Fruit fly (Drosophila melanogaster) whole organism, embryonic: ENCODE results near the gene TBC1D16.

Source experiments
- Antp ChIP-seq: fragments of 200-800 bp; sonication (Bioruptor generic); optimal IDR thresholded peaks from 3 replicates; lab custom pipeline; 2016; ENCODE audit warnings: missing biosample characterization, missing genetic modification characterization
- CG10267 ChIP-seq: fragments of 200-800 bp; sonication (Bioruptor generic); optimal IDR thresholded peaks from 2 replicates; lab custom pipeline; 2018; ENCODE audit warnings: missing biosample characterization, mild to moderate bottlenecking, missing genetic modification characterization, moderate library complexity
- CG10654 ChIP-seq: fragments of 200-800 bp; sonication (Bioruptor generic); optimal IDR thresholded peaks from 2 replicates; lab custom pipeline; 2016; ENCODE audit warnings: missing biosample characterization, missing genetic modification characterization
- CG16815 ChIP-seq: fragments of 200-800 bp; sonication (Bioruptor generic); optimal IDR thresholded peaks from 3 replicates; lab custom pipeline; 2017; ENCODE audit warnings: missing biosample characterization, mild to moderate bottlenecking, missing genetic modification characterization
- CG32767 ChIP-seq: fragments of 200-800 bp; sonication (Bioruptor generic); IDR thresholded peaks from 2 replicates; pipeline ENCODE4 v1.3.6; 2022; ENCODE audit warnings: missing biosample characterization, missing genetic modification characterization
- CG33557 ChIP-seq: fragments of 200-800 bp; sonication (Bioruptor generic); optimal IDR thresholded peaks from 2 replicates; lab custom pipeline; 2019; ENCODE audit warnings: missing biosample characterization, mild to moderate bottlenecking, missing genetic modification characterization, moderate library complexity
- CG4707 ChIP-seq: fragments of 200-800 bp; sonication (Bioruptor generic); optimal IDR thresholded peaks from 2 replicates; lab custom pipeline; 2018; ENCODE audit warnings: missing biosample characterization, mild to moderate bottlenecking, missing genetic modification characterization, moderate library complexity
- CG4730 ChIP-seq: fragments of 200-800 bp; sonication (Bioruptor generic); IDR thresholded peaks from 2 replicates; pipeline ENCODE4 v1.3.6; 2022; ENCODE audit warnings: missing biosample characterization, missing genetic modification characterization
- CG4854 ChIP-seq: fragments of 200-800 bp; sonication (Bioruptor generic); optimal IDR thresholded peaks from 2 replicates; lab custom pipeline; 2016; ENCODE audit warnings: missing biosample characterization, missing genetic modification characterization, inconsistent platforms
- CG5953 ChIP-seq: fragments of 200-800 bp; sonication (Bioruptor generic); IDR thresholded peaks from 2 replicates; pipeline ENCODE4 v1.3.6; 2022; ENCODE audit warnings: missing biosample characterization, missing genetic modification characterization
- CG6654 ChIP-seq: fragments of 200-800 bp; sonication (Bioruptor generic); optimal IDR thresholded peaks from 2 replicates; lab custom pipeline; 2017; ENCODE audit warnings: missing biosample characterization, mild to moderate bottlenecking, missing genetic modification characterization
- CG6689 ChIP-seq: fragments of 200-800 bp; sonication (Bioruptor generic); IDR thresholded peaks from 2 replicates; pipeline ENCODE4 v1.3.6; 2022; ENCODE audit warnings: missing biosample characterization, missing genetic modification characterization
- CG6791 ChIP-seq: fragments of 200-800 bp; sonication (Bioruptor generic); IDR thresholded peaks from 3 replicates; pipeline ENCODE4 v1.3.6; 2022; ENCODE audit warnings: missing biosample characterization, missing genetic modification characterization; ENCODE audit not compliant: partially characterized antibody
- CG6813 ChIP-seq: fragments of 200-800 bp; sonication (Bioruptor generic); optimal IDR thresholded peaks from 2 replicates; lab custom pipeline; 2017; ENCODE audit warnings: missing biosample characterization, missing genetic modification characterization, mild to moderate bottlenecking, moderate library complexity, missing genetic modification reagents
- CG7271 ChIP-seq: fragments of 200-800 bp; sonication (Bioruptor generic); optimal IDR thresholded peaks from 2 replicates; lab custom pipeline; 2018; ENCODE audit warnings: missing biosample characterization, mild to moderate bottlenecking, missing genetic modification characterization, moderate library complexity
- CG7745 ChIP-seq: fragments of 200-800 bp; sonication (Bioruptor generic); optimal IDR thresholded peaks from 2 replicates; lab custom pipeline; 2018; ENCODE audit warnings: missing biosample characterization, mild to moderate bottlenecking, missing genetic modification characterization, moderate library complexity
- CG7928 ChIP-seq: fragments of 200-800 bp; sonication (Bioruptor generic); optimal IDR thresholded peaks from 2 replicates; lab custom pipeline; 2017; ENCODE audit warnings: missing biosample characterization, mild to moderate bottlenecking, missing genetic modification characterization
- CG9932 ChIP-seq: fragments of 200-800 bp; sonication (Bioruptor generic); IDR thresholded peaks from 2 replicates; pipeline ENCODE4 v1.3.6; 2022; ENCODE audit warnings: missing biosample characterization, missing genetic modification characterization
- CTCF ChIP-seq: fragments of 200-800 bp; sonication (Bioruptor generic); optimal IDR thresholded peaks from 2 replicates; lab custom pipeline; 2017; ENCODE audit warnings: missing biosample characterization, mild to moderate bottlenecking, missing genetic modification characterization, moderate library complexity
- CoRest ChIP-seq: fragments of 200-800 bp; sonication (Bioruptor generic); optimal IDR thresholded peaks from 3 replicates; lab custom pipeline; 2018; ENCODE audit warnings: missing biosample characterization, mild to moderate bottlenecking, missing genetic modification characterization, moderate library complexity
- Hey ChIP-seq: fragments of 200-800 bp; sonication (Bioruptor generic); optimal IDR thresholded peaks from 3 replicates; lab custom pipeline; 2018; ENCODE audit warnings: missing biosample characterization, mild to moderate bottlenecking, missing genetic modification characterization
- Mad ChIP-seq: fragments of 200-800 bp; sonication (Bioruptor generic); optimal IDR thresholded peaks from 2 replicates; lab custom pipeline; 2016; ENCODE audit warnings: missing biosample characterization, missing genetic modification characterization
- Mrtf ChIP-seq: fragments of 200-800 bp; sonication (Bioruptor generic); IDR thresholded peaks from 3 replicates; pipeline ENCODE4 v1.3.6; 2022; ENCODE audit warnings: missing biosample characterization, missing genetic modification characterization
- NFAT ChIP-seq: fragments of 200-800 bp; sonication (Bioruptor generic); IDR thresholded peaks from 2 replicates; pipeline ENCODE4 v1.3.6; 2022; ENCODE audit warnings: missing biosample characterization, missing genetic modification characterization
- Neu2 ChIP-seq: fragments of 200-800 bp; sonication (Bioruptor generic); optimal IDR thresholded peaks from 3 replicates; lab custom pipeline; 2016; ENCODE audit warnings: missing biosample characterization, missing genetic modification characterization, borderline replicate concordance
- Nf-YC ChIP-seq: fragments of 200-800 bp; optimal IDR thresholded peaks from 3 replicates; lab custom pipeline; 2019; ENCODE audit warnings: missing biosample characterization, mild to moderate bottlenecking, missing genetic modification characterization, moderate library complexity
- Rfx ChIP-seq: fragments of 200-800 bp; sonication (Bioruptor generic); IDR thresholded peaks from 2 replicates; pipeline ENCODE4 v1.3.6; 2022; ENCODE audit warnings: missing biosample characterization, missing genetic modification characterization
- ac ChIP-seq: fragments of 200-800 bp; sonication (Bioruptor generic); optimal IDR thresholded peaks from 3 replicates; lab custom pipeline; 2017; ENCODE audit warnings: missing biosample characterization, mild to moderate bottlenecking, missing genetic modification characterization
- ash1 ChIP-seq: fragments of 200-800 bp; sonication (Bioruptor generic); optimal IDR thresholded peaks from 2 replicates; lab custom pipeline; 2018; ENCODE audit warnings: missing biosample characterization, mild to moderate bottlenecking, missing genetic modification characterization
- bab2 ChIP-seq: fragments of 200-800 bp; sonication (Bioruptor generic); optimal IDR thresholded peaks from 2 replicates; lab custom pipeline; 2016; ENCODE audit warnings: missing biosample characterization, missing genetic modification characterization
- br ChIP-seq: fragments of >200 bp; optimal IDR thresholded peaks from 2 replicates; lab custom pipeline; 2017
- dan ChIP-seq: fragments of 200-800 bp; sonication (Bioruptor generic); IDR thresholded peaks from 2 replicates; pipeline ENCODE4 v1.3.6; 2022; ENCODE audit warnings: missing biosample characterization, missing genetic modification characterization
- danr ChIP-seq: fragments of 200-800 bp; sonication (Bioruptor generic); IDR thresholded peaks from 2 replicates; pipeline ENCODE4 v1.3.6; 2022; ENCODE audit warnings: missing biosample characterization, missing genetic modification characterization
- dati ChIP-seq: fragments of 200-800 bp; sonication (Bioruptor generic); IDR thresholded peaks from 2 replicates; pipeline ENCODE4 v1.3.6; 2022; ENCODE audit warnings: missing biosample characterization, missing genetic modification characterization
- dmrt99B ChIP-seq: fragments of 200-800 bp; sonication (Bioruptor generic); optimal IDR thresholded peaks from 2 replicates; lab custom pipeline; 2018; ENCODE audit warnings: missing biosample characterization, mild to moderate bottlenecking, missing genetic modification characterization, moderate library complexity
- en ChIP-seq: fragments of 200-800 bp; sonication (Bioruptor generic); optimal IDR thresholded peaks from 2 replicates; lab custom pipeline; 2016; ENCODE audit warnings: missing biosample characterization, missing genetic modification characterization
- fd96Cb ChIP-seq: fragments of 200-800 bp; sonication (Bioruptor generic); optimal IDR thresholded peaks from 2 replicates; lab custom pipeline; 2018; ENCODE audit warnings: missing biosample characterization, mild to moderate bottlenecking, missing genetic modification characterization, moderate library complexity
- gcm ChIP-seq: fragments of 200-800 bp; sonication (Bioruptor generic); optimal IDR thresholded peaks from 2 replicates; lab custom pipeline; 2019; ENCODE audit warnings: missing biosample characterization, mild to moderate bottlenecking, missing genetic modification characterization, moderate library complexity
- lilli ChIP-seq: fragments of 200-800 bp; sonication (Bioruptor generic); optimal IDR thresholded peaks from 3 replicates; lab custom pipeline; 2016; ENCODE audit warnings: missing biosample characterization, missing genetic modification characterization
- lmd ChIP-seq: fragments of 200-800 bp; sonication (Bioruptor generic); IDR thresholded peaks from 2 replicates; pipeline ENCODE4 v1.3.6; 2022; ENCODE audit warnings: missing biosample characterization, missing genetic modification characterization
- lola ChIP-seq, 3 experiments: fragments of >200 bp in 2 of 3; fragments of 200-800 bp in 1 of 3; sonication (Bioruptor generic) in 1 of 3; optimal IDR thresholded peaks; 2 replicates each; lab custom pipeline; 2017 to 2019; ENCODE audit warnings: missing biosample characterization in 3 of 3, missing genetic modification characterization in 3 of 3, mild to moderate bottlenecking in 1 of 3, moderate library complexity in 1 of 3
- phol ChIP-seq: fragments of 200-800 bp; sonication (Bioruptor generic); optimal IDR thresholded peaks from 3 replicates; lab custom pipeline; 2018; ENCODE audit warnings: missing biosample characterization, mild to moderate bottlenecking, missing genetic modification characterization, moderate library complexity
- pita ChIP-seq: fragments of 200-800 bp; sonication (Bioruptor generic); optimal IDR thresholded peaks from 2 replicates; lab custom pipeline; 2017; ENCODE audit warnings: missing biosample characterization, mild to moderate bottlenecking, missing genetic modification characterization
- pros ChIP-seq: fragments of 200-800 bp; sonication (Bioruptor generic); optimal IDR thresholded peaks from 3 replicates; lab custom pipeline; 2019; ENCODE audit warnings: missing biosample characterization, mild to moderate bottlenecking, missing genetic modification characterization, moderate library complexity
- rib ChIP-seq: fragments of 200-800 bp; sonication (Bioruptor generic); IDR thresholded peaks from 2 replicates; pipeline ENCODE4 v1.3.6; 2022; ENCODE audit warnings: missing biosample characterization, missing genetic modification characterization
- sd ChIP-seq: fragments of 200-800 bp; sonication (Bioruptor generic); optimal IDR thresholded peaks from 3 replicates; lab custom pipeline; 2018; ENCODE audit warnings: missing biosample characterization, mild to moderate bottlenecking, missing genetic modification characterization, moderate library complexity
- slou ChIP-seq: fragments of 200-800 bp; sonication (Bioruptor generic); optimal IDR thresholded peaks from 3 replicates; lab custom pipeline; 2016; ENCODE audit warnings: missing biosample characterization, missing genetic modification characterization
- sqz ChIP-seq: fragments of 200-800 bp; sonication (Bioruptor generic); optimal IDR thresholded peaks from 3 replicates; lab custom pipeline; 2018; ENCODE audit warnings: missing biosample characterization, mild to moderate bottlenecking, missing genetic modification characterization
- tna ChIP-seq: fragments of 200-800 bp; sonication (Bioruptor generic); IDR thresholded peaks from 2 replicates; pipeline ENCODE4 v1.3.6; 2022; ENCODE audit warnings: missing biosample characterization, missing genetic modification characterization; ENCODE audit not compliant: partially characterized antibody
- twi ChIP-seq: fragments of 200-800 bp; optimal IDR thresholded peaks from 2 replicates; lab custom pipeline; 2019; ENCODE audit warnings: missing biosample characterization, mild to moderate bottlenecking, missing genetic modification characterization, moderate library complexity
- zen ChIP-seq: fragments of 200-800 bp; sonication (Bioruptor generic); optimal IDR thresholded peaks from 3 replicates; lab custom pipeline; 2018; ENCODE audit warnings: missing biosample characterization, mild to moderate bottlenecking, missing genetic modification characterization, moderate library complexity

The TBC1D16 gene

dm6 chr2L:10408122-10408576 lies 27.3 kb downstream of the TBC1D16 start, which contains the start of the genes Ip259 and RpS27A (continued):
- TF ChIP-seq CG7928 (GFP tag; lab: Kevin White, UChicago), result peak; percentile 69
- peak; percentile 75 for TF ChIP-seq zen (tag; lab: Kevin White, UChicago)
- TF ChIP-seq gcm, result no peak
- no peak for TF ChIP-seq Neu2 (GFP tag; lab: Kevin White, UChicago)
- TF ChIP-seq CG32767, result peak; percentile 61; the same call in 1 of the 2 replicates
- peak; percentile 48 for TF ChIP-seq lilli (GFP tag; lab: Kevin White, UChicago)
- TF ChIP-seq dmrt99B (tag; lab: Kevin White, UChicago), result no peak
- peak; percentile 58 for TF ChIP-seq dati (GFP tag; lab: Robert Waterston, UW)
- peak; percentile 86; the same call in 1 of the 2 replicates for TF ChIP-seq Rfx (GFP tag; lab: Robert Waterston, UW)
- TF ChIP-seq CG6654 (GFP tag; lab: Kevin White, UChicago), result peak; percentile 22
- TF ChIP-seq CG33557 (GFP tag; lab: Kevin White, UChicago), result peak; percentile 69
- TF ChIP-seq CG10267 (tag; lab: Kevin White, UChicago), result peak; percentile 60
- peak; percentile 62 for TF ChIP-seq ac (GFP tag; lab: Kevin White, UChicago)
- TF ChIP-seq ash1, result no peak
- peak; percentile 65; the same call in 1 of the 2 replicates for TF ChIP-seq CG5953 (GFP tag; lab: Robert Waterston, UW)
- TF ChIP-seq CG6813 (GFP tag; lab: Kevin White, UChicago), result peak; percentile 83
- peak; percentile 56 for TF ChIP-seq Nf-YC (tag; lab: Kevin White, UChicago)
- TF ChIP-seq CG10654 (GFP tag; lab: Kevin White, UChicago), result peak; percentile 69
- no peak for TF ChIP-seq CG7745 (tag; lab: Kevin White, UChicago)
- peak; percentile 63 for TF ChIP-seq en (GFP tag; lab: Kevin White, UChicago)
- TF ChIP-seq NFAT (GFP tag; lab: Robert Waterston, UW), result no peak; the same call in 1 of the 2 replicates
- TF ChIP-seq dan (GFP tag; lab: Robert Waterston, UW), result no peak
- TF ChIP-seq twi (tag; lab: Kevin White, UChicago), result peak; percentile 46
- TF ChIP-seq CG4730 (GFP tag; lab: Robert Waterston, UW), result peak; percentile 35; the same call in 1 of the 2 replicates
- peak; percentile 6 for TF ChIP-seq CG16815 (GFP tag; lab: Kevin White, UChicago)
- TF ChIP-seq tna, result no peak; the same call in 1 of the 2 replicates
- peak; percentile 77 for TF ChIP-seq slou
- TF ChIP-seq Hey, result no peak
- no peak; the same call in 1 of the 3 replicates for TF ChIP-seq Mrtf
- TF ChIP-seq bab2 (GFP tag; lab: Kevin White, UChicago), result peak; percentile 1
- TF ChIP-seq CG9932, result no peak
- peak; percentile 61 for TF ChIP-seq Antp
- TF ChIP-seq CG4707 (GFP tag; lab: Kevin White, UChicago), result peak; percentile 79
- TF ChIP-seq CG6791 (GFP tag; lab: Robert Waterston, UW), result no peak
- TF ChIP-seq br (lab: Kevin White, UChicago), result no peak
- TF ChIP-seq lola (GFP tag; optimal IDR thresholded peaks at IDR 0.05; lab: Kevin White, UChicago), result peak in 1 of 3 experiments; percentile 36
- TF ChIP-seq pita, result no peak
- peak; percentile 57 for TF ChIP-seq lmd (GFP tag; lab: Robert Waterston, UW)
- peak; percentile 57 for TF ChIP-seq CG4854 (GFP tag; lab: Kevin White, UChicago)
- no peak for TF ChIP-seq pros (GFP tag; lab: Kevin White, UChicago)
- no peak for TF ChIP-seq CTCF
- TF ChIP-seq Mad (GFP tag; lab: Kevin White, UChicago), result peak; percentile 46
- no peak for TF ChIP-seq sd (tag; lab: Kevin White, UChicago)
- no peak for TF ChIP-seq sqz (GFP tag; lab: Kevin White, UChicago)
- TF ChIP-seq danr (GFP tag; lab: Robert Waterston, UW), result peak; percentile 40; the same call in 1 of the 2 replicates
- TF ChIP-seq fd96Cb (tag; lab: Kevin White, UChicago), result peak; percentile 42
- TF ChIP-seq CG7271 (tag; lab: Kevin White, UChicago), result peak; percentile 82
- 0 out of 2 replicates have a peak, but pooled peaks have one; percentile 59 for TF ChIP-seq rib (GFP tag; lab: Robert Waterston, UW)
- peak; percentile 59 for TF ChIP-seq CG6689
- TF ChIP-seq CoRest (tag; lab: Kevin White, UChicago), result peak; percentile 65
- peak; percentile 85 for TF ChIP-seq phol
